Worm (Caenorhabditis elegans) whole organism, young adult: ENCODE data around the gene best-9.

Experiments used
- F10E7.11 ChIP-seq: sonication (generic microtip); optimal IDR thresholded peaks from 2 replicates; lab custom pipeline; 2017; ENCODE audit warnings: mild to moderate bottlenecking, missing genetic modification characterization, moderate library complexity, missing compliant biosample characterization
- F49E8.2 ChIP-seq: sonication (generic microtip); optimal IDR thresholded peaks from 3 replicates; lab custom pipeline; 2017; ENCODE audit warnings: missing genetic modification characterization, mild to moderate bottlenecking, missing compliant biosample characterization, antibody characterized with exemption, moderate library complexity; ENCODE audit not compliant: insufficient read depth
- Y53F4B.3 ChIP-seq: fragments of 200-800 bp; sonication (Bioruptor generic); IDR thresholded peaks from 2 replicates; pipeline ENCODE4 v1.3.6; 2022; ENCODE audit warnings: missing genetic modification reagents, missing genetic modification characterization, missing compliant biosample characterization
- Y79H2A.3 ChIP-seq: fragments of 200-800 bp; sonication (Bioruptor generic); conservative IDR thresholded peaks from 2 replicates; pipeline ENCODE4 v1.3.6; 2022; ENCODE audit warnings: missing genetic modification reagents, missing genetic modification characterization, missing compliant biosample characterization
- ccch-3 ChIP-seq: fragments of 200-800 bp; sonication (Bioruptor generic); optimal IDR thresholded peaks from 2 replicates; lab custom pipeline; 2018; ENCODE audit warnings: mild to moderate bottlenecking, missing genetic modification characterization, missing compliant biosample characterization
- ceh-40 ChIP-seq: fragments of 200-800 bp; sonication (Bioruptor generic); IDR thresholded peaks from 2 replicates; pipeline ENCODE4 v1.3.6; 2022; ENCODE audit warnings: missing genetic modification characterization, missing compliant biosample characterization
- hsf-1 ChIP-seq: fragments of 200-800 bp; sonication (Bioruptor generic); IDR thresholded peaks from 2 replicates; pipeline ENCODE4 v1.3.6; 2022; ENCODE audit warnings: missing genetic modification reagents, missing genetic modification characterization, missing compliant biosample characterization
- lsl-1 ChIP-seq: fragments of 200-800 bp; sonication (Bioruptor generic); optimal IDR thresholded peaks from 2 replicates; lab custom pipeline; 2018; ENCODE audit warnings: mild to moderate bottlenecking, missing genetic modification characterization, moderate library complexity, missing compliant biosample characterization
- unc-130 ChIP-seq: sonication (generic microtip); optimal IDR thresholded peaks from 2 replicates; lab custom pipeline; 2016; ENCODE audit warnings: missing genetic modification reagents, missing genetic modification characterization, missing compliant biosample characterization
- unc-62 ChIP-seq: fragments of 150-350 bp; optimal IDR thresholded peaks from 2 replicates; lab custom pipeline; 2014; ENCODE audit warnings: missing biosample characterization, missing genetic modification reagents, missing genetic modification characterization
- ztf-6 ChIP-seq: fragments of 200-800 bp; sonication (Bioruptor generic); IDR thresholded peaks from 2 replicates; pipeline ENCODE4 v1.3.6; 2022; ENCODE audit warnings: missing genetic modification reagents, missing genetic modification characterization, missing compliant biosample characterization

DNA sequence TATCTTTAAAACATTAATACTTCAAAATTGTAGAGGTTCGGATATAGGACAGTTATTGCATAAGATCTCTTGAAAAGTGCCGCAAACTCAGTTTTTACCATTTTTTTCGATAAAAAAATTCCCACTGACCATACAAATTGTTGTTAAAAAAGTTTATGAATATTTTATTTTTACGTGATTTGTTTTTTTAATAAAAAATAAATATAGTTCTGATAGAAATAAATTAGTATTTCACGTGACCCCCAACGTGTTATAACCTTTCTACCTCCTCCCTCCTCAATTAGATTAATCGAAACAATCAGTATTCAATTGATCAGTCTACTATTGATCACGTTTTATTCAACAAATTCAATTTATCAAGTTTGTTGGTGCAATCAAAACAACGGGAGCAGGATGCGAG is 29.1 kb upstream of the best-9 start, which contains the start of gene C01G5.4:
- TF ChIP-seq Y79H2A.3 (no peak), F10E7.11 (tag; lab: Kevin White, UChicago) (no peak), ceh-40 (GFP tag; lab: Robert Waterston, UW) (no peak), ztf-6 (GFP tag; lab: Robert Waterston, UW) (no peak), F49E8.2 (tag; lab: Kevin White, UChicago) (no peak), unc-62 (GFP tag; lab: Kevin White, UChicago) (no peak), lsl-1 (GFP tag; lab: Kevin White, UChicago) (no peak), ccch-3 (GFP tag; lab: Kevin White, UChicago) (no peak), Y53F4B.3 (no peak), unc-130 (no peak), hsf-1 (no peak)
